Worm (Caenorhabditis elegans) whole organism, young adult: ENCODE results near the gene F26D2.14.

ENCODE experiments used
- K12H6.12 ChIP-seq: fragments of 200-800 bp; sonication (Bioruptor generic); optimal IDR thresholded peaks from 2 replicates; lab custom pipeline; 2018; ENCODE audit warnings: mild to moderate bottlenecking, missing genetic modification characterization, missing compliant biosample characterization
- egl-44 ChIP-seq: fragments of 200-800 bp; sonication (Bioruptor generic); IDR thresholded peaks from 2 replicates; pipeline ENCODE4 v1.3.6; 2022; ENCODE audit warnings: missing genetic modification reagents, missing genetic modification characterization, missing compliant biosample characterization
- mel-28 ChIP-seq: sonication (generic microtip); optimal IDR thresholded peaks from 2 replicates; lab custom pipeline; 2016; ENCODE audit warnings: borderline replicate concordance, mild to moderate bottlenecking, missing genetic modification characterization, missing compliant biosample characterization
- pha-4 ChIP-seq: fragments of 150-350 bp; sonication (generic microtip); optimal IDR thresholded peaks from 2 replicates; lab custom pipeline; 2014; ENCODE audit warnings: missing biosample characterization, missing genetic modification reagents, missing genetic modification characterization
- snpc-4 ChIP-seq, 5 experiments: fragments of 150-350 bp in 1 of 5; sonication (generic microtip) in 4 of 5; optimal IDR thresholded peaks; 2 replicates each; lab custom pipeline; 2014 to 2018; ENCODE audit warnings: missing genetic modification characterization in 5 of 5, missing biosample characterization in 3 of 5, antibody characterized with exemption in 2 of 5, mild to moderate bottlenecking in 2 of 5, missing compliant biosample characterization in 2 of 5, missing genotype in 2 of 5, moderate library complexity in 2 of 5, missing genetic modification reagents in 1 of 5
- zfh-2 ChIP-seq: fragments of 200-800 bp; sonication (Bioruptor generic); conservative IDR thresholded peaks from 2 replicates; pipeline ENCODE4 v1.3.6; 2022; ENCODE audit warnings: missing genetic modification reagents, missing genetic modification characterization, missing compliant biosample characterization

DNA sequence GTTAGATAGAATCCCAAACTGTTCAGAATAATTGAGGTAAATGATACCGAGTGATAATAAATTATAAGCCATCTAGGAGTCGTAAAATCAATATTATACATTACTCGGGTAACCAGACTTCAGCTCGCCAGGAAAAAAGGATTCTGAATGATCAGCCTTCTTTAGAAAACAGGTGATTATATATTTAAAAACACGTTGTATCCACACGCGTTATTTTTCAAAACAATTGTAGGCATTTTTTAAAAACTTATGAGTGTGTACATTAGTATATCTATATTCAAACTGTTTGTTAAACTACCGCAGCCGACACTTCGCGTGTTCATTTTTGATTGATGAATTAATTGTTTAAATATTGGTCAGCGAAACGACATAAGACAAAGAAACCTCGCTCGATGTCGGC lies 47.4 kb upstream of the F26D2.14 start, which contains the start of gene sri-65:
- TF ChIP-seq egl-44 (no peak), zfh-2 (GFP tag; lab: Robert Waterston, UW) (no peak), mel-28 (no peak), K12H6.12 (no peak), snpc-4 (GFP tag; optimal IDR thresholded peaks at IDR 0.05; lab: Kevin White, UChicago) (no peak), snpc-4 (tag; optimal IDR thresholded peaks at IDR 0.05; lab: Kevin White, UChicago) (no peak), pha-4 (tag; lab: Kevin White, UChicago) (no peak)
